Fruit fly (Drosophila melanogaster): ENCODE measurements around the gene CG15312.

The CG15312 gene

dm6 chrX:10086095-10086888, 15.6 kb upstream of the CG15312 start, which contains the start of the genes Naxe and RhoU (continued):
- TF ChIP-seq tin (GFP tag; optimal IDR thresholded peaks at IDR 0.05) = peak; percentile 17
- no peak for TF ChIP-seq maf-S (GFP tag; optimal IDR thresholded peaks at IDR 0.05)
- no peak for TF ChIP-seq Bteb2 (GFP tag; optimal IDR thresholded peaks at IDR 0.05)

- TF ChIP-seq CG11695 (GFP tag; IDR thresholded peaks at IDR 0.05) = no peak
- peak; percentile 11 for TF ChIP-seq pzg (GFP tag; optimal IDR thresholded peaks at IDR 0.05)
- TF ChIP-seq CG12769 (tag; optimal IDR thresholded peaks at IDR 0.05) = no peak
- TF ChIP-seq CG9215 (GFP tag; IDR thresholded peaks at IDR 0.05) = no peak
- TF ChIP-seq CG5953 (GFP tag; IDR thresholded peaks at IDR 0.05) = no peak
- TF ChIP-seq Eip74EF (GFP tag; optimal IDR thresholded peaks at IDR 0.05) = no peak
- TF ChIP-seq CG14050 (GFP tag; IDR thresholded peaks at IDR 0.05) = no peak
- TF ChIP-seq CG10274 (GFP tag; optimal IDR thresholded peaks at IDR 0.05) = no peak
- TF ChIP-seq CG14860 (GFP tag; IDR thresholded peaks at IDR 0.05; ENCODE audit: partially characterized antibody) = no peak
- no peak for TF ChIP-seq CG30431 (GFP tag; optimal IDR thresholded peaks at IDR 0.05)
- no peak for TF ChIP-seq danr (GFP tag; IDR thresholded peaks at IDR 0.05)
- no peak for TF ChIP-seq Vsx1 (GFP tag; optimal IDR thresholded peaks at IDR 0.05)
- no peak for TF ChIP-seq gce (GFP tag; IDR thresholded peaks at IDR 0.05)
- no peak for TF ChIP-seq CG16813 (GFP tag; IDR thresholded peaks at IDR 0.05; ENCODE audit: partially characterized antibody)
- TF ChIP-seq Nf-YC (tag; optimal IDR thresholded peaks at IDR 0.05) = no peak
- TF ChIP-seq Ets65A (GFP tag) = no peak
- TF ChIP-seq Lhr (GFP tag; optimal IDR thresholded peaks at IDR 0.05) = no peak
- peak; percentile 37 for TF ChIP-seq gfzf (GFP tag; optimal IDR thresholded peaks at IDR 0.05)
- TF ChIP-seq zfh2 (GFP tag; optimal IDR thresholded peaks at IDR 0.05) = no peak
- no peak for TF ChIP-seq Rx (GFP tag; IDR thresholded peaks at IDR 0.05)
- TF ChIP-seq Scr (GFP tag; IDR thresholded peaks at IDR 0.05; ENCODE audit: partially characterized antibody) = no peak
- no peak for TF ChIP-seq sd (tag; optimal IDR thresholded peaks at IDR 0.05)
- TF ChIP-seq CG14965 (GFP tag; optimal IDR thresholded peaks at IDR 0.05; ENCODE audit: borderline replicate concordance) = no peak
- no peak for TF ChIP-seq Max (GFP tag; optimal IDR thresholded peaks at IDR 0.05)
- peak; percentile 6 for TF ChIP-seq CG4617 (GFP tag; optimal IDR thresholded peaks at IDR 0.05; ENCODE audit: borderline replicate concordance)
- TF ChIP-seq br (optimal IDR thresholded peaks at IDR 0.05) = no peak
- TF ChIP-seq sqz (GFP tag; optimal IDR thresholded peaks at IDR 0.05) = no peak
Measured at dm6 chrX:10082950-10083253, 12.2 kb upstream of the CG15312 start, which contains the start of gene CG2972. TSS of gene CG2972 (plus strand) at chrX:10083154.

dm6 chrX:10082185-10082949, 11.7 kb upstream of the CG15312 start, which contains the start of gene ZAP3:
TSS of gene ZAP3 (minus strand) at chrX:10082492.
- TF ChIP-seq CG12104 (GFP tag; optimal IDR thresholded peaks at IDR 0.05) (no peak), dpn (GFP tag; optimal IDR thresholded peaks at IDR 0.05) (no peak), hth (optimal IDR thresholded peaks at IDR 0.05) (no peak), Nf-YC (tag; optimal IDR thresholded peaks at IDR 0.05) (no peak), gro (GFP tag; optimal IDR thresholded peaks at IDR 0.05) (no peak), CG10654 (GFP tag; optimal IDR thresholded peaks at IDR 0.05) (no peak), CG34224 (GFP tag; IDR thresholded peaks at IDR 0.05; ENCODE audit: partially characterized antibody) (no peak), eyg (GFP tag; optimal IDR thresholded peaks at IDR 0.05) (no peak), exex (tag; optimal IDR thresholded peaks at IDR 0.05) (no peak), crp (GFP tag; optimal IDR thresholded peaks at IDR 0.05) (no peak), ab (GFP tag; optimal IDR thresholded peaks at IDR 0.05) (no peak), tx (GFP tag; optimal IDR thresholded peaks at IDR 0.05) (no peak), CG8765 (GFP tag; IDR thresholded peaks at IDR 0.05) (no peak), nmo (GFP tag; optimal IDR thresholded peaks at IDR 0.05) (no peak), zfh1 (GFP tag; IDR thresholded peaks at IDR 0.05) (peak; percentile 17; the same call in 1 of the 3 replicates), Hmx (GFP tag; optimal IDR thresholded peaks at IDR 0.05) (no peak), jumu (GFP tag; optimal IDR thresholded peaks at IDR 0.05) (no peak), CG9437 (GFP tag; optimal IDR thresholded peaks at IDR 0.05) (peak; percentile 37), ham (GFP tag; IDR thresholded peaks at IDR 0.05) (no peak)
